Worm (Caenorhabditis elegans) whole organism, L4 larva: Measurements from ENCODE around the gene cal-2.

Source experiments
- ama-1 ChIP-seq: fragments of 150-350 bp; optimal IDR thresholded peaks from 2 replicates; lab custom pipeline; 2014; ENCODE audit warnings: inconsistent platforms, mixed read lengths
- dpl-1 ChIP-seq: fragments of 150-350 bp; optimal IDR thresholded peaks from 2 replicates; lab custom pipeline; 2014; ENCODE audit warnings: missing biosample characterization, missing genetic modification reagents, missing genetic modification characterization
- egl-27 ChIP-seq: sonication (generic microtip); optimal IDR thresholded peaks from 3 replicates; lab custom pipeline; 2017; ENCODE audit warnings: missing biosample characterization, missing genetic modification reagents, missing genetic modification characterization
- fkh-10 ChIP-seq: fragments of 150-350 bp; optimal IDR thresholded peaks from 2 replicates; lab custom pipeline; 2014; ENCODE audit warnings: missing biosample characterization, missing genetic modification reagents, missing genetic modification characterization
- hlh-30 ChIP-seq: sonication (generic microtip); optimal IDR thresholded peaks from 2 replicates; lab custom pipeline; 2017; ENCODE audit warnings: antibody characterized with exemption, mild to moderate bottlenecking, missing genetic modification characterization, missing compliant biosample characterization; ENCODE audit not compliant: insufficient read depth
- jun-1 ChIP-seq: fragments of 150-350 bp; optimal IDR thresholded peaks from 2 replicates; lab custom pipeline; 2014; ENCODE audit warnings: missing biosample characterization, missing genetic modification reagents, missing genetic modification characterization
- madf-5 ChIP-seq, 2 experiments: fragments of 200-800 bp; sonication (Bioruptor generic); IDR thresholded peaks; 2 replicates each; pipeline ENCODE4 v1.3.6; 2022; ENCODE audit warnings: missing compliant biosample characterization in 2 of 2, missing genetic modification characterization in 2 of 2
- nhr-25 ChIP-seq: sonication (generic microtip); optimal IDR thresholded peaks from 2 replicates; lab custom pipeline; 2017; ENCODE audit warnings: missing genetic modification characterization, mild to moderate bottlenecking, missing compliant biosample characterization, antibody characterized with exemption, moderate library complexity, borderline replicate concordance; ENCODE audit not compliant: insufficient read depth
- nhr-77 ChIP-seq: fragments of 150-350 bp; optimal IDR thresholded peaks from 2 replicates; lab custom pipeline; 2014; ENCODE audit warnings: missing biosample characterization, missing genetic modification characterization
- pqm-1 ChIP-seq: sonication (generic microtip); optimal IDR thresholded peaks from 2 replicates; lab custom pipeline; 2017; ENCODE audit warnings: missing biosample characterization, missing genetic modification characterization
- skn-1 ChIP-seq: fragments of 150-350 bp; optimal IDR thresholded peaks from 2 replicates; lab custom pipeline; 2014; ENCODE audit warnings: missing biosample characterization, missing genetic modification characterization
- unc-39 ChIP-seq: sonication (generic microtip); optimal IDR thresholded peaks from 2 replicates; lab custom pipeline; 2017; ENCODE audit warnings: missing biosample characterization, missing genetic modification characterization

- TF ChIP-seq nhr-77 (tag; lab: Kevin White, UChicago) = peak; percentile 0
- no peak for TF ChIP-seq unc-39
- TF ChIP-seq jun-1 (tag; lab: Kevin White, UChicago) = no peak
- no peak for TF ChIP-seq ama-1
- no peak for TF ChIP-seq egl-27
- no peak for TF ChIP-seq dpl-1 (GFP tag; lab: Kevin White, UChicago)
- TF ChIP-seq hlh-30 = no peak
- no peak for TF ChIP-seq pqm-1 (tag; lab: Kevin White, UChicago)
- TF ChIP-seq skn-1 (tag; lab: Kevin White, UChicago) = no peak
- no peak for TF ChIP-seq nhr-25 (tag; lab: Kevin White, UChicago)
- no peak for TF ChIP-seq madf-5 (GFP tag; IDR thresholded peaks at IDR 0.05; lab: Robert Waterston, UW)
- TF ChIP-seq fkh-10 (GFP tag; lab: Kevin White, UChicago) = no peak
Observed at ce11 chrII:8989444-8989843, 28.9 kb downstream of the cal-2 start, which contains the start of gene C18E9.9.
